Worm (Caenorhabditis elegans): ENCODE measurements around the gene fbxa-107.
A peak's percentile ranks its signal among the peaks of the same experiment; 100 is the strongest.

Gene fbxa-107

ce11 chrV:18146077-18146476, 22.3 kb downstream of the fbxa-107 start, which contains the start of gene C14A6.3:
TSS of gene C14A6.3 (plus strand) at chrV:18146377.
- TF ChIP-seq lin-13 (GFP tag; optimal IDR thresholded peaks at IDR 0.05) (no peak), pqm-1 (tag; optimal IDR thresholded peaks at IDR 0.05) (peak; percentile 39)

ce11 chrV:18157707-18158106, 34.0 kb downstream of the fbxa-107 start, which contains the start of gene clec-48:
TSS of gene clec-48 (plus strand) at chrV:18158026.
- TF ChIP-seq php-3 (GFP tag; IDR thresholded peaks at IDR 0.05) (peak; percentile 95), dve-1 (tag; optimal IDR thresholded peaks at IDR 0.05; ENCODE audit: insufficient read depth) (peak; percentile 49), daf-16 (GFP tag; optimal IDR thresholded peaks at IDR 0.05) (no peak), daf-16 (tag; optimal IDR thresholded peaks at IDR 0.05) (peak; percentile 69), ceh-32 (tag; optimal IDR thresholded peaks at IDR 0.05; ENCODE audit: poor library complexity) (no peak), aly-2 (tag; optimal IDR thresholded peaks at IDR 0.05) (no peak), nhr-28 (tag; optimal IDR thresholded peaks at IDR 0.05) (peak; percentile 41)

- TF ChIP-seq F10B5.3 (tag; optimal IDR thresholded peaks at IDR 0.05) (no peak), unc-62 (GFP tag; optimal IDR thresholded peaks at IDR 0.05 in 1 of 2) (peak in 1 of 2 experiments; percentile 97), unc-62 (tag; optimal IDR thresholded peaks at IDR 0.05) (no peak), ama-1 (optimal IDR thresholded peaks at IDR 0.05) (no peak)
Measured at ce11 chrV:18158172-18158571, 34.4 kb downstream of the fbxa-107 start.

ce11 chrV:18161228-18161627, 37.5 kb downstream of the fbxa-107 start, which contains the start of gene C14A6.13:
TSS of gene C14A6.13 (minus strand) at chrV:18161328.
- TF ChIP-seq tag-97 (GFP tag; IDR thresholded peaks at IDR 0.05) (no peak), ZK337.2 (GFP tag; IDR thresholded peaks at IDR 0.05) (no peak), zag-1 (tag; optimal IDR thresholded peaks at IDR 0.05) (no peak), hif-1 (tag; optimal IDR thresholded peaks at IDR 0.05) (no peak), F10B5.3 (tag; optimal IDR thresholded peaks at IDR 0.05) (no peak), Y48G9A.11 (GFP tag; IDR thresholded peaks at IDR 0.05) (no peak), madf-9 (GFP tag; conservative IDR thresholded peaks at IDR 0.05) (no peak), nhr-41 (GFP tag; IDR thresholded peaks at IDR 0.05) (no peak)

- TF ChIP-seq lim-7 (GFP tag; IDR thresholded peaks at IDR 0.05) = no peak
- no peak for TF ChIP-seq ZK546.5 (tag; optimal IDR thresholded peaks at IDR 0.05)
- TF ChIP-seq duxl-1 (tag; optimal IDR thresholded peaks at IDR 0.05; ENCODE audit: poor library complexity) = no peak
- TF ChIP-seq tra-1 (GFP tag; IDR thresholded peaks at IDR 0.05) = no peak
- no peak for TF ChIP-seq nhr-10 (tag; optimal IDR thresholded peaks at IDR 0.05)
- no peak for TF ChIP-seq F26F4.8 (GFP tag; conservative IDR thresholded peaks at IDR 0.05)
- no peak for TF ChIP-seq hmg-1.1 (GFP tag; IDR thresholded peaks at IDR 0.05)
- TF ChIP-seq nhr-102 (tag; optimal IDR thresholded peaks at IDR 0.05) = no peak
Measured at ce11 chrV:18162568-18162967, 38.8 kb downstream of the fbxa-107 start, which contains the start of gene C14A6.12. TSS of gene C14A6.12 (minus strand) at chrV:18162668.

- no peak for TF ChIP-seq ZK546.5 (tag; optimal IDR thresholded peaks at IDR 0.05)
- no peak for TF ChIP-seq F10B5.3 (tag; optimal IDR thresholded peaks at IDR 0.05)
- TF ChIP-seq D1046.2 (GFP tag; IDR thresholded peaks at IDR 0.05) = no peak
- no peak for TF ChIP-seq nhr-41 (GFP tag; IDR thresholded peaks at IDR 0.05)
- no peak for TF ChIP-seq lir-3 (tag; optimal IDR thresholded peaks at IDR 0.05)
- no peak for TF ChIP-seq lin-13 (GFP tag; optimal IDR thresholded peaks at IDR 0.05)
- TF ChIP-seq F37D6.2 (tag; optimal IDR thresholded peaks at IDR 0.05) = no peak
- TF ChIP-seq hmg-1.1 (GFP tag; IDR thresholded peaks at IDR 0.05) = no peak
- TF ChIP-seq egl-43 (GFP tag; IDR thresholded peaks at IDR 0.05) = no peak
- no peak for TF ChIP-seq R02D3.7 (tag; optimal IDR thresholded peaks at IDR 0.05)
- no peak for TF ChIP-seq pqm-1 (tag; optimal IDR thresholded peaks at IDR 0.05)
- no peak for TF ChIP-seq Y75B8A.6 (GFP tag; IDR thresholded peaks at IDR 0.05)
Measured at ce11 chrV:18163434-18163833, 39.7 kb downstream of the fbxa-107 start.
